Worm (Caenorhabditis elegans): Measurements from ENCODE around the gene F54D5.7.

F54D5.7 gene

DNA sequence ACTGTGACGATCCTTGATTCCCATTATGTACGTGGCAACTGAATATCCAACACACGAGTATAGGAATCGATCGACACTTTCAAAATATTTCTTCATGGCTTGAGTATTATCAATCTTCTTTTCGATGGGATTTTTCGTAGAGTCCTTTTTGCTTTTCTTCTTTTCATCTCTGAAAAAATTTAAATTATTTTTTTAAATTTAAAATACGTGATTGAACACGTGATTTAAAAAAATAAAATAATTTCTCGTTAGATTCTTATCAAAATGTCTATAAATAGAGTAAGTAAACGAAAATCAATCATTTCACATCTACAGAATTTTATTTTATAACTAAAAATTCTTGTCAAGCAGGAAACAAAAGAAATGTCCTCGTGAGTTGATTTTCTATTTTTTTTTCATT, 26.0 kb upstream of the F54D5.7 start, which contains the start of gene Y62F5A.10:
Gene Y62F5A.10 (plus strand): TSS at position 301 of the 400 bp plus-strand sequence.
- TF ChIP-seq mml-1 (tag; optimal IDR thresholded peaks at IDR 0.05) (no peak), ceh-82 (tag; optimal IDR thresholded peaks at IDR 0.05) (no peak), elt-2 (tag; optimal IDR thresholded peaks at IDR 0.05) (no peak), ztf-11 (tag; optimal IDR thresholded peaks at IDR 0.05) (no peak)

DNA sequence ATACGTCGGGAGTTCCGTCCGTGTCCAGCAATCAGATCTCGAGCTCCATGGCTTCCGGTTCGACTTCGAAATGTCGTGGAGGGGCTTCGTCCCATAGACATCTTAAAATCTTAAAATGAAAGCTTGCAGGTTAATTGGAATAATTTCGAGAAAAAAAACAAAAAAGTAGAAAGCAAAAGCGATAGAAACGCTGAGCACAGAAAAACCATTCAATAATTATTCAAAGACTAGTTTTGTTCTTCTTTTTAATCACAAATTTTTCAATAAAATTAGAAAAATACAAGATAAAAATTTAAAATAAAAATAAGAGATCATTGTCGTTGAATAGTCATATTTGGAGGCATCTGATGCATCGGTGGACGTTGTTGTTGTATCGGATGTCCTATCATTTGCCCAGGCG, 20.4 kb upstream of the F54D5.7 start, which contains the start of gene age-1:
Gene age-1 (minus strand): TSS at position 101 of the 400 bp plus-strand sequence.
- TF ChIP-seq egl-5 (tag; optimal IDR thresholded peaks at IDR 0.05) (no peak), nhr-67 (tag; optimal IDR thresholded peaks at IDR 0.05) (no peak), daf-12 (tag; optimal IDR thresholded peaks at IDR 0.05) (no peak), aly-2 (tag; optimal IDR thresholded peaks at IDR 0.05) (no peak), nhr-76 (tag; optimal IDR thresholded peaks at IDR 0.05) (no peak), nhr-77 (tag; optimal IDR thresholded peaks at IDR 0.05) (no peak), ZK546.5 (tag; optimal IDR thresholded peaks at IDR 0.05) (no peak), elt-1 (tag; optimal IDR thresholded peaks at IDR 0.05) (no peak), ceh-16 (tag; optimal IDR thresholded peaks at IDR 0.05) (no peak), fkh-2 (tag; optimal IDR thresholded peaks at IDR 0.05) (no peak), lin-15B (tag; optimal IDR thresholded peaks at IDR 0.05) (no peak), pqm-1 (tag; optimal IDR thresholded peaks at IDR 0.05) (no peak), nhr-43 (tag; optimal IDR thresholded peaks at IDR 0.05; ENCODE audit: poor library complexity, severe bottlenecking) (no peak), mml-1 (tag; optimal IDR thresholded peaks at IDR 0.05) (no peak), ama-1 (optimal IDR thresholded peaks at IDR 0.05) (no peak), unc-39 (tag; optimal IDR thresholded peaks at IDR 0.05) (no peak), fos-1 (tag; optimal IDR thresholded peaks at IDR 0.05) (no peak)

ce11 chrII:11533716-11534115, 13.6 kb upstream of the F54D5.7 start, which contains the start of gene mdt-8:
mdt-8 (minus strand) TSS chrII:11533816.
- TF ChIP-seq R02D3.7 (tag; optimal IDR thresholded peaks at IDR 0.05), result no peak
- TF ChIP-seq skn-1 (tag; optimal IDR thresholded peaks at IDR 0.05), result no peak
- TF ChIP-seq nhr-28 (tag; optimal IDR thresholded peaks at IDR 0.05), result no peak
- no peak for TF ChIP-seq hmg-11 (tag; optimal IDR thresholded peaks at IDR 0.05)
- no peak for TF ChIP-seq tbx-2 (tag; optimal IDR thresholded peaks at IDR 0.05)
- no peak for TF ChIP-seq ceh-28 (tag; optimal IDR thresholded peaks at IDR 0.05)
- no peak for TF ChIP-seq daf-12 (tag; optimal IDR thresholded peaks at IDR 0.05)
- TF ChIP-seq ceh-9 (tag; optimal IDR thresholded peaks at IDR 0.05), result no peak
- TF ChIP-seq egl-27 (tag; optimal IDR thresholded peaks at IDR 0.05), result no peak
- TF ChIP-seq nhr-67 (tag; optimal IDR thresholded peaks at IDR 0.05), result no peak
- no peak for TF ChIP-seq unc-62 (GFP tag; optimal IDR thresholded peaks at IDR 0.05)
- TF ChIP-seq nhr-76 (tag; optimal IDR thresholded peaks at IDR 0.05), result no peak
- TF ChIP-seq ztf-11 (tag; optimal IDR thresholded peaks at IDR 0.05), result no peak
- TF ChIP-seq ama-1 (optimal IDR thresholded peaks at IDR 0.05), result no peak

- TF ChIP-seq fkh-10 (GFP tag; optimal IDR thresholded peaks at IDR 0.05), result peak; percentile 18
- peak; percentile 81 for TF ChIP-seq lin-15B (tag; optimal IDR thresholded peaks at IDR 0.05)
- TF ChIP-seq R02D3.7 (tag; optimal IDR thresholded peaks at IDR 0.05), result peak; percentile 57
- peak; percentile 72 for TF ChIP-seq ceh-28 (tag; optimal IDR thresholded peaks at IDR 0.05)
- peak; percentile 81 for TF ChIP-seq lsy-12 (tag; optimal IDR thresholded peaks at IDR 0.05)
- peak; percentile 67 for TF ChIP-seq nhr-43 (tag; optimal IDR thresholded peaks at IDR 0.05; ENCODE audit: poor library complexity, severe bottlenecking)
- peak; percentile 67 for TF ChIP-seq pha-4 (tag; optimal IDR thresholded peaks at IDR 0.05)
- TF ChIP-seq lin-39 (tag; optimal IDR thresholded peaks at IDR 0.05), result peak; percentile 36
- TF ChIP-seq tbx-2 (tag; optimal IDR thresholded peaks at IDR 0.05), result peak; percentile 47
- peak; percentile 54 for TF ChIP-seq nfya-1 (tag; optimal IDR thresholded peaks at IDR 0.05; ENCODE audit: insufficient read depth)
- TF ChIP-seq nhr-23 (tag; optimal IDR thresholded peaks at IDR 0.05), result peak; percentile 64
- TF ChIP-seq ceh-82 (tag; optimal IDR thresholded peaks at IDR 0.05), result peak; percentile 67
- TF ChIP-seq jun-1 (tag; optimal IDR thresholded peaks at IDR 0.05), result peak; percentile 77
- peak; percentile 40 for TF ChIP-seq elt-2 (tag; optimal IDR thresholded peaks at IDR 0.05)
- TF ChIP-seq ztf-4 (tag; optimal IDR thresholded peaks at IDR 0.05), result peak; percentile 18
- TF ChIP-seq nhr-11 (tag; optimal IDR thresholded peaks at IDR 0.05), result peak; percentile 2
- peak; percentile 18 for TF ChIP-seq hmg-11 (tag; optimal IDR thresholded peaks at IDR 0.05)
- TF ChIP-seq snpc-4 (tag; optimal IDR thresholded peaks at IDR 0.05), result peak; percentile 76
- TF ChIP-seq nhr-25 (tag; optimal IDR thresholded peaks at IDR 0.05), result peak; percentile 46
Measured at ce11 chrII:11534429-11535099, 12.8 kb upstream of the F54D5.7 start, which contains the start of gene Y62F5A.12. Y62F5A.12 (minus strand) TSS chrII:11534479.

Measured in whole organism, L3 larva.